Worm (Caenorhabditis elegans): ENCODE results near the gene ulp-3.
A peak's percentile ranks its signal among the peaks of the same experiment; 100 is the strongest.

- peak; percentile 0 for TF ChIP-seq lin-13 (tag; optimal IDR thresholded peaks at IDR 0.05)
- no peak for TF ChIP-seq unc-39 (tag; optimal IDR thresholded peaks at IDR 0.05)
- TF ChIP-seq M03D4.4 (tag; optimal IDR thresholded peaks at IDR 0.05), result peak; percentile 80
- TF ChIP-seq nhr-12 (tag; optimal IDR thresholded peaks at IDR 0.05), result no peak
- peak; percentile 1 for TF ChIP-seq pha-4 (tag; optimal IDR thresholded peaks at IDR 0.05)
- TF ChIP-seq mab-5 (tag; optimal IDR thresholded peaks at IDR 0.05), result no peak
- no peak for TF ChIP-seq nhr-76 (tag; optimal IDR thresholded peaks at IDR 0.05)
- no peak for TF ChIP-seq nhr-237 (tag; optimal IDR thresholded peaks at IDR 0.05)
These were observed 17.6 kb downstream of the ulp-3 start, which contains the start of gene Y76B12C.6 for ce11 chrIV:1980961-1981446.

Measured in whole organism, mixed stage, embryonic.